Worm (Caenorhabditis elegans) whole organism, L4 larva: ENCODE data around the gene C09E10.3.

Experiments used
- D1046.2 ChIP-seq: fragments of 200-800 bp; sonication (Bioruptor generic); IDR thresholded peaks from 2 replicates; pipeline ENCODE4 v1.3.6; 2022; ENCODE audit warnings: missing genetic modification characterization, missing compliant biosample characterization
- F37D6.2 ChIP-seq: sonication (generic microtip); optimal IDR thresholded peaks from 2 replicates; lab custom pipeline; 2016; ENCODE audit warnings: mild to moderate bottlenecking, missing genetic modification characterization, missing compliant biosample characterization
- F49E8.2 ChIP-seq: sonication (generic microtip); optimal IDR thresholded peaks from 2 replicates; lab custom pipeline; 2016; ENCODE audit warnings: missing compliant biosample characterization, mild to moderate bottlenecking, missing genetic modification characterization, borderline replicate concordance
- R02D3.7 ChIP-seq: fragments of 150-350 bp; sonication (generic microtip); optimal IDR thresholded peaks from 3 replicates; lab custom pipeline; 2014; ENCODE audit warnings: missing biosample characterization, missing genetic modification characterization
- T20F7.1 ChIP-seq: fragments of 200-800 bp; sonication (Bioruptor generic); optimal IDR thresholded peaks from 2 replicates; lab custom pipeline; 2018; ENCODE audit warnings: mild to moderate bottlenecking, missing genetic modification characterization, missing compliant biosample characterization
- Y105C5A.15 ChIP-seq: fragments of 200-800 bp; sonication (Bioruptor generic); IDR thresholded peaks from 2 replicates; pipeline ENCODE4 v1.3.6; 2022; ENCODE audit warnings: missing genetic modification characterization, missing compliant biosample characterization
- Y48G9A.11 ChIP-seq: fragments of 200-800 bp; sonication (Bioruptor generic); IDR thresholded peaks from 2 replicates; pipeline ENCODE4 v1.3.6; 2022; ENCODE audit warnings: missing genetic modification reagents, missing genetic modification characterization, missing compliant biosample characterization
- Y5F2A.4 ChIP-seq: fragments of 200-800 bp; sonication (Bioruptor generic); optimal IDR thresholded peaks from 2 replicates; lab custom pipeline; 2018; ENCODE audit warnings: mild to moderate bottlenecking, missing genetic modification characterization, missing compliant biosample characterization
- ama-1 ChIP-seq: fragments of 150-350 bp; optimal IDR thresholded peaks from 2 replicates; lab custom pipeline; 2014; ENCODE audit warnings: inconsistent platforms, mixed read lengths
- arid-1 ChIP-seq: fragments of 200-800 bp; sonication (Bioruptor generic); conservative IDR thresholded peaks from 2 replicates; pipeline ENCODE4 v1.3.6; 2022; ENCODE audit warnings: missing genetic modification reagents, missing genetic modification characterization, missing compliant biosample characterization
- ceh-20 ChIP-seq: fragments of 200-800 bp; sonication (Bioruptor generic); IDR thresholded peaks from 2 replicates; pipeline ENCODE4 v1.3.6; 2022; ENCODE audit warnings: missing genetic modification reagents, missing genetic modification characterization, missing compliant biosample characterization
- ceh-32 ChIP-seq: sonication (generic microtip); optimal IDR thresholded peaks from 2 replicates; lab custom pipeline; 2016; ENCODE audit warnings: mild to moderate bottlenecking, missing genetic modification characterization, missing compliant biosample characterization; ENCODE audit not compliant: poor library complexity
- ces-1 ChIP-seq: fragments of 150-350 bp; sonication (generic microtip); optimal IDR thresholded peaks from 4 replicates; lab custom pipeline; 2014; ENCODE audit warnings: missing biosample characterization, missing genetic modification reagents, missing genetic modification characterization
- daf-12 ChIP-seq: fragments of 150-350 bp; optimal IDR thresholded peaks from 2 replicates; lab custom pipeline; 2014; ENCODE audit warnings: missing biosample characterization, missing genetic modification reagents, missing genetic modification characterization
- daf-16 ChIP-seq, 3 experiments: sonication (generic microtip); optimal IDR thresholded peaks; 2 replicates each; lab custom pipeline; 2016 to 2017; ENCODE audit warnings: missing genetic modification characterization in 3 of 3, missing genetic modification reagents in 3 of 3, mild to moderate bottlenecking in 2 of 3, missing compliant biosample characterization in 2 of 3, missing biosample characterization in 1 of 3, moderate library complexity in 1 of 3
- dmd-6 ChIP-seq: fragments of 200-800 bp; sonication (Bioruptor generic); IDR thresholded peaks from 2 replicates; pipeline ENCODE4 v1.3.6; 2022; ENCODE audit warnings: missing genetic modification reagents, missing genetic modification characterization, missing compliant biosample characterization
- dpl-1 ChIP-seq: fragments of 150-350 bp; optimal IDR thresholded peaks from 2 replicates; lab custom pipeline; 2014; ENCODE audit warnings: missing biosample characterization, missing genetic modification reagents, missing genetic modification characterization
- dve-1 ChIP-seq: sonication (generic microtip); optimal IDR thresholded peaks from 2 replicates; lab custom pipeline; 2017; ENCODE audit warnings: antibody characterized with exemption, mild to moderate bottlenecking, missing genetic modification characterization, missing compliant biosample characterization; ENCODE audit not compliant: insufficient read depth
- egl-43 ChIP-seq: fragments of 200-800 bp; sonication (Bioruptor generic); IDR thresholded peaks from 2 replicates; pipeline ENCODE4 v1.3.6; 2022; ENCODE audit warnings: missing genetic modification reagents, missing genetic modification characterization, missing compliant biosample characterization
- fkh-10 ChIP-seq: fragments of 150-350 bp; optimal IDR thresholded peaks from 2 replicates; lab custom pipeline; 2014; ENCODE audit warnings: missing biosample characterization, missing genetic modification reagents, missing genetic modification characterization
- hlh-11 ChIP-seq: fragments of 200-800 bp; sonication (Bioruptor generic); optimal IDR thresholded peaks from 2 replicates; lab custom pipeline; 2018; ENCODE audit warnings: mild to moderate bottlenecking, missing genetic modification characterization, missing compliant biosample characterization
- hlh-30 ChIP-seq: sonication (generic microtip); optimal IDR thresholded peaks from 2 replicates; lab custom pipeline; 2017; ENCODE audit warnings: antibody characterized with exemption, mild to moderate bottlenecking, missing genetic modification characterization, missing compliant biosample characterization; ENCODE audit not compliant: insufficient read depth
- lin-1 ChIP-seq: fragments of 200-800 bp; sonication (Bioruptor generic); IDR thresholded peaks from 2 replicates; pipeline ENCODE4 v1.3.6; 2022; ENCODE audit warnings: missing genetic modification reagents, missing genetic modification characterization, missing compliant biosample characterization
- lin-13 ChIP-seq: fragments of 150-350 bp; optimal IDR thresholded peaks from 2 replicates; lab custom pipeline; 2014; ENCODE audit warnings: missing biosample characterization, missing genetic modification reagents, missing genetic modification characterization
- lin-15B ChIP-seq: fragments of 150-350 bp; sonication (generic microtip); optimal IDR thresholded peaks from 3 replicates; lab custom pipeline; 2014; ENCODE audit warnings: missing biosample characterization, missing genetic modification characterization
- lin-39 ChIP-seq: fragments of 150-350 bp; optimal IDR thresholded peaks from 2 replicates; lab custom pipeline; 2014; ENCODE audit warnings: missing biosample characterization, missing genetic modification reagents, missing genetic modification characterization
- madf-5 ChIP-seq, 2 experiments: fragments of 200-800 bp; sonication (Bioruptor generic); IDR thresholded peaks; 2 replicates each; pipeline ENCODE4 v1.3.6; 2022; ENCODE audit warnings: missing compliant biosample characterization in 2 of 2, missing genetic modification characterization in 2 of 2
- madf-9 ChIP-seq: fragments of 200-800 bp; sonication (Bioruptor generic); conservative IDR thresholded peaks from 2 replicates; pipeline ENCODE4 v1.3.6; 2022; ENCODE audit warnings: missing genetic modification reagents, missing genetic modification characterization, missing compliant biosample characterization
- mdt-29 ChIP-seq: fragments of 200-800 bp; sonication (Bioruptor generic); IDR thresholded peaks from 2 replicates; pipeline ENCODE4 v1.3.6; 2022; ENCODE audit warnings: missing genetic modification reagents, missing genetic modification characterization, missing compliant biosample characterization
- mes-2 ChIP-seq: sonication (generic microtip); optimal IDR thresholded peaks from 2 replicates; lab custom pipeline; 2016; ENCODE audit warnings: missing genotype, mild to moderate bottlenecking, missing genetic modification characterization, missing compliant biosample characterization; ENCODE audit not compliant: poor library complexity, severe bottlenecking
- mxl-3 ChIP-seq: fragments of 200-800 bp; sonication (Bioruptor generic); optimal IDR thresholded peaks from 2 replicates; lab custom pipeline; 2018; ENCODE audit warnings: mild to moderate bottlenecking, missing genetic modification characterization, missing compliant biosample characterization
- nhr-102 ChIP-seq: sonication (generic microtip); optimal IDR thresholded peaks from 2 replicates; lab custom pipeline; 2016; ENCODE audit warnings: mild to moderate bottlenecking, missing genetic modification characterization, moderate library complexity, missing compliant biosample characterization
- nhr-11 ChIP-seq: fragments of 150-350 bp; optimal IDR thresholded peaks from 2 replicates; lab custom pipeline; 2014; ENCODE audit warnings: missing biosample characterization, missing genetic modification characterization
- nhr-237 ChIP-seq: sonication (generic microtip); optimal IDR thresholded peaks from 2 replicates; lab custom pipeline; 2017; ENCODE audit warnings: missing biosample characterization, missing genetic modification characterization
- nhr-48 ChIP-seq: sonication (generic microtip); optimal IDR thresholded peaks from 2 replicates; lab custom pipeline; 2016; ENCODE audit warnings: mild to moderate bottlenecking, missing genetic modification characterization, missing compliant biosample characterization
- nhr-6 ChIP-seq: fragments of 150-350 bp; optimal IDR thresholded peaks from 2 replicates; lab custom pipeline; 2014; ENCODE audit warnings: missing biosample characterization, missing genetic modification characterization
- nhr-76 ChIP-seq: fragments of 150-350 bp; optimal IDR thresholded peaks from 2 replicates; lab custom pipeline; 2014; ENCODE audit warnings: missing biosample characterization, missing genetic modification characterization
- pqm-1 ChIP-seq: sonication (generic microtip); optimal IDR thresholded peaks from 2 replicates; lab custom pipeline; 2017; ENCODE audit warnings: missing biosample characterization, missing genetic modification characterization
- rbr-2 ChIP-seq: sonication (generic microtip); optimal IDR thresholded peaks from 2 replicates; lab custom pipeline; 2016; ENCODE audit warnings: missing genotype, missing genetic modification characterization, missing compliant biosample characterization
- snpc-1.2 ChIP-seq: fragments of 200-800 bp; sonication (Bioruptor generic); IDR thresholded peaks from 2 replicates; pipeline ENCODE4 v1.3.6; 2022; ENCODE audit warnings: missing genetic modification reagents, missing genetic modification characterization, missing compliant biosample characterization
- snpc-4 ChIP-seq: fragments of 150-350 bp; optimal IDR thresholded peaks from 2 replicates; lab custom pipeline; 2014; ENCODE audit warnings: missing biosample characterization, missing genetic modification characterization
- tag-97 ChIP-seq: fragments of 200-800 bp; sonication (Bioruptor generic); IDR thresholded peaks from 2 replicates; pipeline ENCODE4 v1.3.6; 2022; ENCODE audit warnings: missing genetic modification characterization, missing compliant biosample characterization
- unc-130 ChIP-seq: sonication (generic microtip); optimal IDR thresholded peaks from 2 replicates; lab custom pipeline; 2016; ENCODE audit warnings: missing genetic modification reagents, missing genetic modification characterization, missing compliant biosample characterization
- unc-39 ChIP-seq: sonication (generic microtip); optimal IDR thresholded peaks from 2 replicates; lab custom pipeline; 2017; ENCODE audit warnings: missing biosample characterization, missing genetic modification characterization
- unc-62 ChIP-seq, 3 experiments: fragments of 150-350 bp in 1 of 3; sonication (generic microtip); optimal IDR thresholded peaks in 2 of 3; peaks in 1 of 3; 1 replicate in 1 of 3; 2 replicates in 2 of 3; lab custom pipeline; 2014 to 2017; ENCODE audit warnings: missing biosample characterization in 3 of 3, missing genetic modification characterization in 3 of 3, missing genetic modification reagents in 3 of 3, missing genotype in 1 of 3
- vab-7 ChIP-seq: fragments of 200-800 bp; sonication (Bioruptor generic); IDR thresholded peaks from 2 replicates; pipeline ENCODE4 v1.3.6; 2022; ENCODE audit warnings: missing genetic modification reagents, missing genetic modification characterization, missing compliant biosample characterization
- zip-11 ChIP-seq: fragments of 200-800 bp; sonication (Bioruptor generic); IDR thresholded peaks from 2 replicates; pipeline ENCODE4 v1.3.6; 2022; ENCODE audit warnings: missing genetic modification characterization, missing compliant biosample characterization

The C09E10.3 gene

DNA sequence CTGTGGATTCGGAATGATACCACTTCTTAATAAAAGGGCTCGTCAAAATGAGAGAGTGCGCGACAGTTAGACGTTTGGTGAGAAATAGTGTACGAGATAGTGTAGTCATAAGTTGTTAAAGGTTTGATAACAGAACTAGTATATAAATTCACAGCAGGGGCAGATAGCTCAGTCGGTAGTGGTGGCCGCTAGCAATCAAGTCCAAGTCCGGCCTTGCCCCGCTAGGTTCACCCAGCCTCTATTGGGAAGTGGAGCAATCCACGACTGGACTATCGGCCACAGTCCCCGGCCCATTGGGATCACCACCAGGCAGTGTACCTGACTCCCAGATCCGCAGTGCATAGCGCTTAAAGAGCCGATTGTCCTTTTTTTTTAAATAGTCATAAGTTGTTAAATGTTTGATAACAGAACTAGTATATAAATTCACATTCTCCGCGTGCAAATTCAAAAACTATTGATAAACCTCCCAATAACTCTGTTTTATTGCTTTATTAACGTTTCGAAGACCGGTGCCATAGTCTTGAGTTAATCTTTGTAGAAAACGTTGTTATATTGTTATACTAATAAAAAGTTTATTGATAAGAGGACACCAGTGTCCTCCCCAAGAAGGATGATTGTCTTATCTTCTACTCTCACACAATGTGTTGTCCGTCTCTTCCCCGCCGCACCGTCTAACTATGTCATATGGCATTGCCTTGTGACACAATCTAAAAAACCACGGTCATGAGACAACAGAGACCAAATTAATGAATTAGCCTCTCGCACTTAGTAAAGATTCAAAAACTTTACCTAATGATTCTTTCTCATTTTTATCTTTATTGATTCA is 19.7 kb upstream of the C09E10.3 start (continued):
- TF ChIP-seq daf-16 (GFP tag; optimal IDR thresholded peaks at IDR 0.05; lab: Kevin White, UChicago) (peak in 1 of 2 experiments; percentile 1), daf-16 (tag; optimal IDR thresholded peaks at IDR 0.05; lab: Kevin White, UChicago) (peak; percentile 92), nhr-76 (tag; lab: Kevin White, UChicago) (no peak), lin-39 (no peak), unc-39 (tag; lab: Kevin White, UChicago) (no peak), ceh-20 (GFP tag; lab: Robert Waterston, UW) (0 out of 2 replicates have a peak, but pooled peaks have one; percentile 38), snpc-1.2 (peak; percentile 55), Y48G9A.11 (no peak), snpc-4 (tag; lab: Kevin White, UChicago) (no peak), lin-13 (peak; percentile 17), nhr-48 (peak; percentile 62), zip-11 (GFP tag; lab: Robert Waterston, UW) (no peak), mdt-29 (GFP tag; lab: Robert Waterston, UW) (peak; percentile 42; the same call in 1 of the 2 replicates), arid-1 (GFP tag; lab: Robert Waterston, UW) (peak; percentile 47; the same call in 1 of the 2 replicates), ces-1 (GFP tag; lab: Kevin White, UChicago) (no peak), tag-97 (GFP tag; lab: Robert Waterston, UW) (no peak), vab-7 (no peak), nhr-6 (tag; lab: Kevin White, UChicago) (peak; percentile 65)

DNA sequence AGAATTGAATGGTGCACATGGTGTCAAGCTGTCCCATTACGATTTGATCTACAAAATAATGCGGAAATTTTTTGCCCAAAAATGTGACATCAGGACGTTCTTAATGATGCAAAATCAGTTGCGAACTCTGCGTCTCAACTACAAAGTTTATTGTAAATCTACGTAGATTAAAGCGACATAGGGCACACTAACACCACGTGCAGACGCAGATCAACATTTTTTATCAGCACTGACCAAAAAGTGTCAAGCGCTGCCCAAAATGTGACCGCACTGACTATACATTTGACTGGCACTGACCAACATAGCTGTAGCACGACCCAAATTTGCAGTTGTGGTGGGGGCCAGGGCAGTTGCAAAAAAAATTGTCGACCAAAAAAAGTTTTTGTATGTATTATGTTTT is 18.3 kb upstream of the C09E10.3 start:
- no peak for TF ChIP-seq nhr-76 (tag; lab: Kevin White, UChicago)
- TF ChIP-seq ama-1 (lab: Kevin White, UChicago), result no peak
- TF ChIP-seq Y5F2A.4, result no peak
- TF ChIP-seq hlh-30 (tag; lab: Kevin White, UChicago), result peak; percentile 59
- TF ChIP-seq madf-5 (GFP tag; IDR thresholded peaks at IDR 0.05; lab: Robert Waterston, UW), result no peak
- no peak for TF ChIP-seq nhr-11 (tag; lab: Kevin White, UChicago)
- TF ChIP-seq fkh-10, result no peak
- peak; percentile 45 for TF ChIP-seq hlh-11
- TF ChIP-seq D1046.2 (GFP tag; lab: Robert Waterston, UW), result no peak
- TF ChIP-seq dpl-1 (GFP tag; lab: Kevin White, UChicago), result no peak
- TF ChIP-seq madf-9 (GFP tag; lab: Robert Waterston, UW), result no peak
- no peak for TF ChIP-seq egl-43 (GFP tag; lab: Robert Waterston, UW)
- TF ChIP-seq zip-11 (GFP tag; lab: Robert Waterston, UW), result no peak
- TF ChIP-seq ceh-20 (GFP tag; lab: Robert Waterston, UW), result no peak
- no peak for TF ChIP-seq F37D6.2 (tag; lab: Kevin White, UChicago)
- TF ChIP-seq unc-130 (GFP tag; lab: Kevin White, UChicago), result no peak
- TF ChIP-seq F49E8.2 (tag; lab: Kevin White, UChicago), result no peak
- TF ChIP-seq T20F7.1 (GFP tag; lab: Kevin White, UChicago), result no peak
- TF ChIP-seq snpc-4 (tag; lab: Kevin White, UChicago), result no peak
- TF ChIP-seq dve-1, result no peak
- no peak for TF ChIP-seq R02D3.7
- TF ChIP-seq pqm-1 (tag; lab: Kevin White, UChicago), result no peak
- no peak for TF ChIP-seq lin-15B (tag; lab: Kevin White, UChicago)
- TF ChIP-seq lin-1 (GFP tag; lab: Robert Waterston, UW), result no peak
- TF ChIP-seq mxl-3 (GFP tag; lab: Kevin White, UChicago), result no peak
- TF ChIP-seq Y105C5A.15 (GFP tag; lab: Robert Waterston, UW), result no peak
- TF ChIP-seq dmd-6 (GFP tag; lab: Robert Waterston, UW), result peak; percentile 65
- no peak for TF ChIP-seq nhr-102 (tag; lab: Kevin White, UChicago)
- TF ChIP-seq rbr-2, result no peak
- TF ChIP-seq nhr-48, result peak; percentile 3
- no peak for TF ChIP-seq daf-12 (tag; lab: Kevin White, UChicago)
- no peak for TF ChIP-seq nhr-237 (tag; lab: Kevin White, UChicago)
- TF ChIP-seq ceh-32 (tag; lab: Kevin White, UChicago), result no peak
- TF ChIP-seq unc-62 (GFP tag; optimal IDR thresholded peaks at IDR 0.05 in 1 of 2; lab: Kevin White, UChicago), result peak in 1 of 2 experiments; percentile 72
- no peak for TF ChIP-seq unc-62 (tag; optimal IDR thresholded peaks at IDR 0.05; lab: Kevin White, UChicago)
- no peak for TF ChIP-seq tag-97 (GFP tag; lab: Robert Waterston, UW)
- no peak for TF ChIP-seq mes-2 (tag; lab: Kevin White, UChicago)
